Fruit fly (Drosophila melanogaster): Measurements from ENCODE around the gene CG9386.
A peak's percentile ranks its signal among the peaks of the same experiment; 100 is the strongest.

CG9386 gene

dm6 chr3R:9559413-9560014 lies 4.3 kb upstream of the CG9386 start, which contains the start of the genes AP-1mu and MBD-like (continued):
- TF ChIP-seq CG13287 (GFP tag; IDR thresholded peaks at IDR 0.05; ENCODE audit: partially characterized antibody) (peak; percentile 55; the same call in 1 of the 2 replicates), NFAT (GFP tag; IDR thresholded peaks at IDR 0.05) (no peak), Sin3A (optimal IDR thresholded peaks at IDR 0.05) (peak; percentile 94), inv (GFP tag; IDR thresholded peaks at IDR 0.05; ENCODE audit: partially characterized antibody) (0 out of 2 replicates have a peak, but pooled peaks have one; percentile 13), Hr3 (GFP tag; optimal IDR thresholded peaks at IDR 0.05) (peak; percentile 66), lbe (GFP tag; optimal IDR thresholded peaks at IDR 0.05) (peak; percentile 60), CG16863 (GFP tag; optimal IDR thresholded peaks at IDR 0.05) (peak; percentile 45), CG12769 (tag; optimal IDR thresholded peaks at IDR 0.05) (no peak), fd96Cb (tag; optimal IDR thresholded peaks at IDR 0.05) (peak; percentile 26), aop (GFP tag; IDR thresholded peaks at IDR 0.05) (no peak), CG42726 (GFP tag; IDR thresholded peaks at IDR 0.05; ENCODE audit: partially characterized antibody) (0 out of 2 replicates have a peak, but pooled peaks have one; percentile 3), CG32767 (GFP tag; IDR thresholded peaks at IDR 0.05) (0 out of 2 replicates have a peak, but pooled peaks have one; percentile 45), Dip3 (GFP tag; optimal IDR thresholded peaks at IDR 0.05) (peak; percentile 68), CG6272 (GFP tag; IDR thresholded peaks at IDR 0.05) (peak; percentile 61; the same call in 1 of the 2 replicates), sob (GFP tag; IDR thresholded peaks at IDR 0.05) (peak; percentile 60), NfI (GFP tag; optimal IDR thresholded peaks at IDR 0.05) (peak; percentile 72), Six4 (GFP tag; optimal IDR thresholded peaks at IDR 0.05) (peak; percentile 20), unpg (GFP tag; optimal IDR thresholded peaks at IDR 0.05) (peak; percentile 66), ewg (GFP tag; optimal IDR thresholded peaks at IDR 0.05) (peak; percentile 58), nerfin-1 (tag; optimal IDR thresholded peaks at IDR 0.05) (peak; percentile 62), usp (GFP tag; optimal IDR thresholded peaks at IDR 0.05) (no peak), stwl (tag; optimal IDR thresholded peaks at IDR 0.05) (peak; percentile 73), al (GFP tag; IDR thresholded peaks at IDR 0.05) (peak; percentile 55), Abd-B (GFP tag; optimal IDR thresholded peaks at IDR 0.05) (peak; percentile 73), Drgx (GFP tag; IDR thresholded peaks at IDR 0.05) (no peak), sna (GFP tag; IDR thresholded peaks at IDR 0.05; ENCODE audit: partially characterized antibody) (0 out of 2 replicates have a peak, but pooled peaks have one; percentile 38), rib (GFP tag; IDR thresholded peaks at IDR 0.05) (peak; percentile 45; the same call in 1 of the 2 replicates), CG16815 (GFP tag; optimal IDR thresholded peaks at IDR 0.05) (peak; percentile 39), ftz-f1 (GFP tag; optimal IDR thresholded peaks at IDR 0.05) (no peak), Hmr (GFP tag; optimal IDR thresholded peaks at IDR 0.05) (peak; percentile 64), NC2α (GFP tag; optimal IDR thresholded peaks at IDR 0.05) (no peak), Dad (GFP tag; optimal IDR thresholded peaks at IDR 0.05) (peak; percentile 49), CG6854 (GFP tag; optimal IDR thresholded peaks at IDR 0.05) (no peak), CG11723 (GFP tag; optimal IDR thresholded peaks at IDR 0.05) (peak; percentile 15), CG10147 (GFP tag; optimal IDR thresholded peaks at IDR 0.05) (peak; percentile 46), CG31388 (GFP tag; optimal IDR thresholded peaks at IDR 0.05) (peak; percentile 2), Scr (GFP tag; IDR thresholded peaks at IDR 0.05; ENCODE audit: partially characterized antibody) (peak; percentile 56), CG10366 (GFP tag; IDR thresholded peaks at IDR 0.05) (peak; percentile 35; the same call in 1 of the 2 replicates), tgo (GFP tag; IDR thresholded peaks at IDR 0.05) (peak; percentile 65), Ptx1 (GFP tag; IDR thresholded peaks at IDR 0.05) (peak; percentile 83), CG6254 (GFP tag; optimal IDR thresholded peaks at IDR 0.05) (no peak), Dip2 (GFP tag; IDR thresholded peaks at IDR 0.05) (no peak), CG9817 (tag; optimal IDR thresholded peaks at IDR 0.05) (peak; percentile 60), sim (GFP tag; IDR thresholded peaks at IDR 0.05) (no peak), CG14014 (GFP tag; IDR thresholded peaks at IDR 0.05) (0 out of 2 replicates have a peak, but pooled peaks have one; percentile 18), CG31224 (GFP tag; IDR thresholded peaks at IDR 0.05) (peak; percentile 49), croc (GFP tag; conservative IDR thresholded peaks at IDR 0.05) (peak; percentile 25; the same call in 1 of the 3 replicates), CG31441 (GFP tag; IDR thresholded peaks at IDR 0.05) (peak; percentile 69), CG17385 (GFP tag; optimal IDR thresholded peaks at IDR 0.05) (peak; percentile 81)

Data from whole organism, embryonic.